Fruit fly (Drosophila melanogaster): ENCODE data around the gene CG11663.

Gene CG11663

dm6 chrX:935049-935900 lies 41.0 kb downstream of the CG11663 start, which contains the start of gene TRAM (continued):
- TF ChIP-seq eve (GFP tag; optimal IDR thresholded peaks at IDR 0.05): peak in 1 of 2 experiments; percentile 89
- TF ChIP-seq NfI (GFP tag; optimal IDR thresholded peaks at IDR 0.05): peak; percentile 98
- peak; percentile 99 for TF ChIP-seq CG3726 (GFP tag; IDR thresholded peaks at IDR 0.05)
- peak; percentile 85 for TF ChIP-seq CG30020 (tag; optimal IDR thresholded peaks at IDR 0.05)
- peak; percentile 99 for TF ChIP-seq mam (GFP tag; optimal IDR thresholded peaks at IDR 0.05)
- peak; percentile 98 for TF ChIP-seq CG2875 (GFP tag; optimal IDR thresholded peaks at IDR 0.05)
- peak; percentile 96 for TF ChIP-seq CG2202 (tag; optimal IDR thresholded peaks at IDR 0.05)
- peak; percentile 95 for TF ChIP-seq NC2β (GFP tag; optimal IDR thresholded peaks at IDR 0.05)
- peak; percentile 89 for TF ChIP-seq Ets97D (GFP tag; optimal IDR thresholded peaks at IDR 0.05)
- peak; percentile 98 for TF ChIP-seq Ada2b (GFP tag; IDR thresholded peaks at IDR 0.05)
- TF ChIP-seq jigr1 (GFP tag; IDR thresholded peaks at IDR 0.05): peak; percentile 96
- peak; percentile 98 for TF ChIP-seq stc (GFP tag; IDR thresholded peaks at IDR 0.05)
- TF ChIP-seq CG1529 (GFP tag; optimal IDR thresholded peaks at IDR 0.05): peak; percentile 98
- TF ChIP-seq Eip74EF (GFP tag; optimal IDR thresholded peaks at IDR 0.05): peak in 1 of 2 experiments; percentile 89
- TF ChIP-seq ci (GFP tag; IDR thresholded peaks at IDR 0.05): peak; percentile 100
- peak; percentile 99 for TF ChIP-seq CG9727 (GFP tag; optimal IDR thresholded peaks at IDR 0.05)
- TF ChIP-seq CG1647 (GFP tag; optimal IDR thresholded peaks at IDR 0.05): peak; percentile 95
- TF ChIP-seq CG4707 (GFP tag; optimal IDR thresholded peaks at IDR 0.05): peak; percentile 91
- TF ChIP-seq CG2678 (tag; optimal IDR thresholded peaks at IDR 0.05): peak; percentile 98
- no peak for TF ChIP-seq pita (GFP tag; optimal IDR thresholded peaks at IDR 0.05)
- peak; percentile 95 for TF ChIP-seq cwo (GFP tag; optimal IDR thresholded peaks at IDR 0.05)
- TF ChIP-seq CG10543 (GFP tag; optimal IDR thresholded peaks at IDR 0.05): peak; percentile 99
- TF ChIP-seq B-H2 (GFP tag; optimal IDR thresholded peaks at IDR 0.05): peak; percentile 99
- TF ChIP-seq Tbp (GFP tag; optimal IDR thresholded peaks at IDR 0.05): no peak
- peak; percentile 98 for TF ChIP-seq CG7839 (tag; optimal IDR thresholded peaks at IDR 0.05)
- peak; percentile 97 for TF ChIP-seq CG12299 (tag; optimal IDR thresholded peaks at IDR 0.05)
- peak; percentile 96 for TF ChIP-seq CG1024 (GFP tag; IDR thresholded peaks at IDR 0.05)
- TF ChIP-seq ftz-f1 (GFP tag; optimal IDR thresholded peaks at IDR 0.05): peak; percentile 78
- peak; percentile 97 for TF ChIP-seq CG2712 (tag; optimal IDR thresholded peaks at IDR 0.05)
- peak; percentile 69; the same call in 1 of the 3 replicates for TF ChIP-seq mld (GFP tag; IDR thresholded peaks at IDR 0.05; ENCODE audit: partially characterized antibody)
- peak; percentile 99 for TF ChIP-seq Hmr (GFP tag; optimal IDR thresholded peaks at IDR 0.05)
- peak; percentile 98 for TF ChIP-seq da (GFP tag; optimal IDR thresholded peaks at IDR 0.05)
- peak; percentile 98 for TF ChIP-seq toy (GFP tag; IDR thresholded peaks at IDR 0.05)
- peak; percentile 98 for TF ChIP-seq CG8089 (GFP tag; optimal IDR thresholded peaks at IDR 0.05)
- TF ChIP-seq CG12769 (tag; optimal IDR thresholded peaks at IDR 0.05): peak; percentile 99
- peak; percentile 98 for TF ChIP-seq unpg (GFP tag; optimal IDR thresholded peaks at IDR 0.05)
- peak; percentile 76 for TF ChIP-seq Deaf1 (tag; optimal IDR thresholded peaks at IDR 0.05)
- peak; percentile 97 for TF ChIP-seq aop (GFP tag; IDR thresholded peaks at IDR 0.05)
- TF ChIP-seq CG17612 (GFP tag; IDR thresholded peaks at IDR 0.05): peak; percentile 97
- peak; percentile 100 for TF ChIP-seq CG32532 (GFP tag; IDR thresholded peaks at IDR 0.05)
- peak; percentile 95 for TF ChIP-seq tup (GFP tag; optimal IDR thresholded peaks at IDR 0.05)
- TF ChIP-seq CG12219 (GFP tag; optimal IDR thresholded peaks at IDR 0.05): peak; percentile 97
- TF ChIP-seq E2f2 (GFP tag; IDR thresholded peaks at IDR 0.05): peak; percentile 96
- TF ChIP-seq CG9797 (GFP tag; optimal IDR thresholded peaks at IDR 0.05): peak; percentile 85
- no peak for TF ChIP-seq Dfd (GFP tag; optimal IDR thresholded peaks at IDR 0.05)
- TF ChIP-seq Doc2 (GFP tag; IDR thresholded peaks at IDR 0.05): peak; percentile 95
- TF ChIP-seq Sry-β (GFP tag; optimal IDR thresholded peaks at IDR 0.05): peak; percentile 66
- peak; percentile 97 for TF ChIP-seq CG4820 (GFP tag; optimal IDR thresholded peaks at IDR 0.05)
- TF ChIP-seq ac (GFP tag; optimal IDR thresholded peaks at IDR 0.05): peak; percentile 95
